Fruit fly (Drosophila melanogaster) whole organism, adult: ENCODE measurements around the gene CG15743.

Experiments
- Mnt ChIP-seq: fragments of 200-800 bp; sonication (Bioruptor generic); optimal IDR thresholded peaks from 2 replicates; lab custom pipeline; 2016; ENCODE audit warnings: missing biosample characterization, mild to moderate bottlenecking, missing genetic modification characterization
- cic ChIP-seq: fragments of 200-800 bp; sonication (Bioruptor generic); optimal IDR thresholded peaks from 2 replicates; lab custom pipeline; 2017; ENCODE audit warnings: missing biosample characterization, mild to moderate bottlenecking, missing genetic modification characterization, moderate library complexity
- ovo ChIP-seq: fragments of 200-800 bp; sonication (Bioruptor generic); optimal IDR thresholded peaks from 2 replicates; lab custom pipeline; 2016; ENCODE audit warnings: missing biosample characterization, missing genetic modification characterization
- pad ChIP-seq: fragments of 200-800 bp; sonication (Bioruptor generic); optimal IDR thresholded peaks from 3 replicates; lab custom pipeline; 2017; ENCODE audit warnings: missing biosample characterization, missing genetic modification characterization, mild to moderate bottlenecking, moderate library complexity, missing genetic modification reagents
- toe ChIP-seq: fragments of 200-800 bp; sonication (Bioruptor generic); optimal IDR thresholded peaks from 2 replicates; lab custom pipeline; 2016; ENCODE audit warnings: missing biosample characterization, missing genetic modification characterization

DNA sequence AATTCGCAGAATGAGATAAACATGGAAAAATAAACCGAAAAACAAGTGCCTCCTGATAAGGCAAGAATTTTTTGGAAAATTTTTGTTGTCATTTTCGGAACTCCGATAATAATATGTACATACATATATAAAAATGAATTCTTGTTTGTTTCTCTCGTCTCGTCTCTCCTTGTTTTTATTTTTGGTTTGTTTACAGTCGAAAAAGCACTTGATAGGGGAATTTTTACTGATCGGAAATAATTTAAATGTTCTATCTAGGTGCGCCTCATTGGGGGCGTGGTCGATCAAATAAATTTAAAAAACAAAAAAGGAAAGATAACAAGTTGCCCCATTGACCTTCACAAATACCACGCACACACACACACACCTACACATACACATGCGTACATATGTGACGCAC is 2.8 kb upstream of the CG15743 start:
- TF ChIP-seq toe (GFP tag; lab: Kevin White, UChicago) (no peak), Mnt (GFP tag; lab: Kevin White, UChicago) (no peak), ovo (GFP tag; lab: Kevin White, UChicago) (no peak), pad (GFP tag; lab: Kevin White, UChicago) (no peak), cic (no peak)
